Worm (Caenorhabditis elegans) whole organism, L2 larva: ENCODE results near the gene F56A8.3.

Experiments
- C34F6.9 ChIP-seq: fragments of 150-350 bp; optimal IDR thresholded peaks from 2 replicates; lab custom pipeline; 2014; ENCODE audit warnings: missing biosample characterization, missing genetic modification characterization
- F13H6.1 ChIP-seq: sonication (generic microtip); optimal IDR thresholded peaks from 2 replicates; lab custom pipeline; 2016; ENCODE audit warnings: missing genetic modification characterization, missing compliant biosample characterization
- Y55F3AM.14 ChIP-seq: fragments of 200-800 bp; sonication (Bioruptor generic); optimal IDR thresholded peaks from 2 replicates; lab custom pipeline; 2018; ENCODE audit warnings: mild to moderate bottlenecking, missing genetic modification characterization, missing compliant biosample characterization
- ZK546.5 ChIP-seq: sonication (generic microtip); optimal IDR thresholded peaks from 2 replicates; lab custom pipeline; 2017; ENCODE audit warnings: missing biosample characterization, missing genetic modification characterization
- alr-1 ChIP-seq: fragments of 150-350 bp; optimal IDR thresholded peaks from 2 replicates; lab custom pipeline; 2014; ENCODE audit warnings: missing biosample characterization, missing genetic modification characterization
- aly-2 ChIP-seq: fragments of 150-350 bp; optimal IDR thresholded peaks from 2 replicates; lab custom pipeline; 2014; ENCODE audit warnings: missing biosample characterization, missing genetic modification characterization
- ama-1 ChIP-seq: fragments of 150-350 bp; optimal IDR thresholded peaks from 2 replicates; lab custom pipeline; 2018; ENCODE audit warnings: inconsistent platforms
- blmp-1 ChIP-seq: sonication (generic microtip); optimal IDR thresholded peaks from 2 replicates; lab custom pipeline; 2017; ENCODE audit warnings: missing genetic modification characterization, mild to moderate bottlenecking, missing compliant biosample characterization, antibody characterized with exemption, moderate library complexity; ENCODE audit not compliant: insufficient read depth
- ceh-16 ChIP-seq: fragments of 150-350 bp; optimal IDR thresholded peaks from 2 replicates; lab custom pipeline; 2014; ENCODE audit warnings: missing biosample characterization, missing genetic modification characterization
- ceh-82 ChIP-seq: fragments of 150-350 bp; optimal IDR thresholded peaks from 2 replicates; lab custom pipeline; 2014; ENCODE audit warnings: missing biosample characterization, missing genetic modification characterization
- crh-2 ChIP-seq: sonication (generic microtip); optimal IDR thresholded peaks from 2 replicates; lab custom pipeline; 2017; ENCODE audit warnings: missing biosample characterization, missing genetic modification characterization
- dmd-4 ChIP-seq: sonication (generic microtip); optimal IDR thresholded peaks from 2 replicates; lab custom pipeline; 2017; ENCODE audit warnings: missing biosample characterization, missing genetic modification characterization
- egl-27 ChIP-seq: sonication (generic microtip); optimal IDR thresholded peaks from 3 replicates; lab custom pipeline; 2017; ENCODE audit warnings: missing biosample characterization, missing genetic modification reagents, missing genetic modification characterization
- elt-1 ChIP-seq: fragments of 150-350 bp; optimal IDR thresholded peaks from 2 replicates; lab custom pipeline; 2014; ENCODE audit warnings: missing biosample characterization, missing genetic modification characterization
- elt-3 ChIP-seq: sonication (generic microtip); optimal IDR thresholded peaks from 2 replicates; lab custom pipeline; 2017; ENCODE audit warnings: missing biosample characterization, missing genetic modification characterization
- fos-1 ChIP-seq: fragments of 150-350 bp; optimal IDR thresholded peaks from 2 replicates; lab custom pipeline; 2014; ENCODE audit warnings: missing biosample characterization, missing genetic modification characterization
- gmeb-1 ChIP-seq: fragments of 150-350 bp; optimal IDR thresholded peaks from 2 replicates; lab custom pipeline; 2014; ENCODE audit warnings: missing biosample characterization, missing genetic modification characterization
- lin-11 ChIP-seq: fragments of 150-350 bp; sonication (generic microtip); optimal IDR thresholded peaks from 2 replicates; lab custom pipeline; 2014; ENCODE audit warnings: missing biosample characterization, missing genetic modification characterization, inconsistent platforms, mixed read lengths
- lin-13 ChIP-seq: fragments of 150-350 bp; optimal IDR thresholded peaks from 2 replicates; lab custom pipeline; 2014; ENCODE audit warnings: missing biosample characterization, missing genetic modification reagents, missing genetic modification characterization
- lin-39 ChIP-seq: fragments of 150-350 bp; optimal IDR thresholded peaks from 2 replicates; lab custom pipeline; 2014; ENCODE audit warnings: missing biosample characterization, missing genetic modification reagents, missing genetic modification characterization
- lsy-2 ChIP-seq, 2 experiments: fragments of 150-350 bp in 1 of 2; sonication (generic microtip) in 1 of 2; optimal IDR thresholded peaks; 2 replicates each; lab custom pipeline; 2014 to 2017; ENCODE audit warnings: missing biosample characterization in 2 of 2, missing genetic modification characterization in 2 of 2
- mab-5 ChIP-seq: fragments of 150-350 bp; optimal IDR thresholded peaks from 2 replicates; lab custom pipeline; 2014; ENCODE audit warnings: missing biosample characterization, missing genetic modification characterization
- mbf-1 ChIP-seq: sonication (generic microtip); optimal IDR thresholded peaks from 2 replicates; lab custom pipeline; 2017; ENCODE audit warnings: missing biosample characterization, missing genetic modification characterization
- mdl-1 ChIP-seq, 2 experiments: fragments of 150-350 bp in 1 of 2; sonication (generic microtip) in 1 of 2; optimal IDR thresholded peaks; 2 replicates each; lab custom pipeline; 2017; ENCODE audit warnings: missing biosample characterization in 2 of 2, missing genetic modification characterization in 2 of 2
- nhr-10 ChIP-seq: sonication (generic microtip); optimal IDR thresholded peaks from 2 replicates; lab custom pipeline; 2017; ENCODE audit warnings: missing biosample characterization, missing genetic modification characterization
- nhr-11 ChIP-seq: fragments of 150-350 bp; optimal IDR thresholded peaks from 2 replicates; lab custom pipeline; 2014; ENCODE audit warnings: missing biosample characterization, missing genetic modification characterization
- nhr-12 ChIP-seq: fragments of 150-350 bp; optimal IDR thresholded peaks from 2 replicates; lab custom pipeline; 2014; ENCODE audit warnings: missing biosample characterization, missing genetic modification characterization
- nhr-129 ChIP-seq: fragments of 150-350 bp; optimal IDR thresholded peaks from 2 replicates; lab custom pipeline; 2014; ENCODE audit warnings: missing biosample characterization, missing genetic modification characterization
- nhr-21 ChIP-seq: fragments of 150-350 bp; optimal IDR thresholded peaks from 2 replicates; lab custom pipeline; 2014; ENCODE audit warnings: missing biosample characterization, missing genetic modification characterization
- nhr-23 ChIP-seq: fragments of 150-350 bp; optimal IDR thresholded peaks from 2 replicates; lab custom pipeline; 2014; ENCODE audit warnings: missing biosample characterization, missing genetic modification reagents, missing genetic modification characterization
- nhr-237 ChIP-seq: fragments of 150-350 bp; optimal IDR thresholded peaks from 2 replicates; lab custom pipeline; 2014; ENCODE audit warnings: missing biosample characterization, missing genetic modification characterization
- nhr-25 ChIP-seq: fragments of 150-350 bp; sonication (generic microtip); optimal IDR thresholded peaks from 3 replicates; lab custom pipeline; 2014; ENCODE audit warnings: missing biosample characterization, missing genetic modification characterization
- nhr-6 ChIP-seq: fragments of 150-350 bp; optimal IDR thresholded peaks from 2 replicates; lab custom pipeline; 2014; ENCODE audit warnings: missing biosample characterization, missing genetic modification characterization
- nhr-77 ChIP-seq: fragments of 150-350 bp; optimal IDR thresholded peaks from 2 replicates; lab custom pipeline; 2014; ENCODE audit warnings: missing biosample characterization, missing genetic modification characterization
- peb-1 ChIP-seq: fragments of 150-350 bp; optimal IDR thresholded peaks from 2 replicates; lab custom pipeline; 2014; ENCODE audit warnings: missing biosample characterization, missing genetic modification characterization
- skn-1 ChIP-seq: sonication (generic microtip); optimal IDR thresholded peaks from 2 replicates; lab custom pipeline; 2017; ENCODE audit warnings: missing biosample characterization, missing genetic modification characterization
- sma-3 ChIP-seq: sonication (generic microtip); optimal IDR thresholded peaks from 2 replicates; lab custom pipeline; 2016; ENCODE audit warnings: missing genetic modification reagents, missing genetic modification characterization, missing compliant biosample characterization
- snpc-4 ChIP-seq: fragments of 150-350 bp; optimal IDR thresholded peaks from 2 replicates; lab custom pipeline; 2014; ENCODE audit warnings: missing biosample characterization, missing genetic modification characterization
- unc-39 ChIP-seq: fragments of 150-350 bp; optimal IDR thresholded peaks from 2 replicates; lab custom pipeline; 2014; ENCODE audit warnings: missing biosample characterization, missing genetic modification characterization
- unc-55 ChIP-seq: fragments of 150-350 bp; sonication (generic microtip); optimal IDR thresholded peaks from 3 replicates; lab custom pipeline; 2014; ENCODE audit warnings: missing biosample characterization, missing genetic modification reagents, missing genetic modification characterization
- unc-62 ChIP-seq: fragments of 150-350 bp; optimal IDR thresholded peaks from 2 replicates; lab custom pipeline; 2014; ENCODE audit warnings: missing biosample characterization, missing genetic modification reagents, missing genetic modification characterization
- zag-1 ChIP-seq: fragments of 150-350 bp; optimal IDR thresholded peaks from 2 replicates; lab custom pipeline; 2014; ENCODE audit warnings: missing biosample characterization, missing genetic modification characterization
- ztf-1 ChIP-seq: fragments of 200-800 bp; sonication (Bioruptor generic); conservative IDR thresholded peaks from 2 replicates; pipeline ENCODE4 v1.3.6; 2022; ENCODE audit warnings: missing genetic modification characterization, missing compliant biosample characterization
- ztf-11 ChIP-seq: sonication (generic microtip); optimal IDR thresholded peaks from 2 replicates; lab custom pipeline; 2017; ENCODE audit warnings: missing biosample characterization, missing genetic modification characterization

F56A8.3 gene

DNA sequence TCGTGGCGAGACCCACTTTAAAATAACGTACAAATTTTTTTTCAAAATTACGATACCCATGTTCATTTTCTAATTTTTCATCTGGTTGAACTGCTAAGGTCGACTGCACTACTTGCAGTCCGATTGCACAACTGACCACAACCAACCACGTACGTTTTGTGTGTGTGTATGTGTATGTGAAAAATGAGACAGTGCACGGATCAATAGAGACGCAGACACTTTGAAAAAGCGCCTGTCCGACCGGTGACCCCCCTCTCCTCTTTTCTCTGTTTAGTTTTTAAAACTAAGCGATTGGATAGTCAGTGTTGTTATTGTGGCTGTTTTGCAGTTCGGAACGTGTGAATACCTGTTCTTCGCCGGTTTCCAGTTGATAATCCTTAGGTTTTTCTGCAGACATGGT, 2.1 kb downstream of the F56A8.3 start:
- TF ChIP-seq lin-13 (GFP tag; lab: Kevin White, UChicago) (no peak), mbf-1 (no peak), mab-5 (no peak), ztf-1 (GFP tag; lab: Robert Waterston, UW) (no peak), ceh-82 (tag; lab: Kevin White, UChicago) (no peak), nhr-10 (tag; lab: Kevin White, UChicago) (no peak), dmd-4 (no peak), ZK546.5 (tag; lab: Kevin White, UChicago) (no peak), elt-3 (no peak), unc-39 (tag; lab: Kevin White, UChicago) (no peak), nhr-12 (tag; lab: Kevin White, UChicago) (no peak), ztf-11 (tag; lab: Kevin White, UChicago) (no peak), nhr-23 (no peak), zag-1 (tag; lab: Kevin White, UChicago) (no peak), crh-2 (peak; percentile 26), peb-1 (tag; lab: Kevin White, UChicago) (no peak), nhr-6 (tag; lab: Kevin White, UChicago) (no peak), skn-1 (tag; lab: Kevin White, UChicago) (no peak), lin-11 (tag; lab: Kevin White, UChicago) (no peak), mdl-1 (tag; optimal IDR thresholded peaks at IDR 0.05; lab: Kevin White, UChicago) (no peak), fos-1 (peak; percentile 12), Y55F3AM.14 (no peak), nhr-11 (no peak), nhr-21 (tag; lab: Kevin White, UChicago) (no peak), lsy-2 (tag; optimal IDR thresholded peaks at IDR 0.05; lab: Kevin White, UChicago) (peak in 1 of 2 experiments; percentile 39), nhr-129 (tag; lab: Kevin White, UChicago) (peak; percentile 41), C34F6.9 (peak; percentile 20), nhr-25 (tag; lab: Kevin White, UChicago) (peak; percentile 29)

DNA sequence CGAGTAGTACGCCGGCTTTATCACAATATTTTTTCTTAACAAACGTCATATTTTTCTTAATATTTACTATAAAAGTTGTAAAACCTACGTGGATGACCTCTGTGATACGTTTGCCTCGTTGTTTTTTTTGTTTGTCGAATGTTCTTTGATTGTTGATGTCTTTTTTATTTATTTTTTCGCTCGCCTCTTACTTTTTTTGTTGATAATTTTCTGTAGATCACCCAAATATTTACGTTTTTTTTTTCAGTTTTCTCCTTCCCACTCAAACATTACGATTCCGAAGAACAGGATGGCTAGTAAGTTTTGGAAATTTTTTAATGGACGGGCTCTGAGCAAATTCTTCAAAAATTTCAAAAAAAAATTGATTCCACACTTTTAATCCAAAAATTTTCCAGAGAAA, 3.7 kb downstream of the F56A8.3 start:
- no peak for TF ChIP-seq egl-27 (tag; lab: Kevin White, UChicago)
- no peak for TF ChIP-seq gmeb-1 (tag; lab: Kevin White, UChicago)
- TF ChIP-seq nhr-237 (tag; lab: Kevin White, UChicago) = no peak
- no peak for TF ChIP-seq F13H6.1 (tag; lab: Kevin White, UChicago)
- TF ChIP-seq zag-1 (tag; lab: Kevin White, UChicago) = no peak
- TF ChIP-seq ceh-16 (tag; lab: Kevin White, UChicago) = no peak
- no peak for TF ChIP-seq C34F6.9
- no peak for TF ChIP-seq blmp-1 (tag; lab: Kevin White, UChicago)
- no peak for TF ChIP-seq lin-39
- no peak for TF ChIP-seq ztf-11 (tag; lab: Kevin White, UChicago)
- no peak for TF ChIP-seq nhr-10 (tag; lab: Kevin White, UChicago)
- TF ChIP-seq nhr-12 (tag; lab: Kevin White, UChicago) = no peak
- TF ChIP-seq nhr-129 (tag; lab: Kevin White, UChicago) = no peak
- TF ChIP-seq sma-3 (GFP tag; lab: Kevin White, UChicago) = no peak
- TF ChIP-seq Y55F3AM.14 = no peak
- no peak for TF ChIP-seq lsy-2 (tag; optimal IDR thresholded peaks at IDR 0.05; lab: Kevin White, UChicago)
- no peak for TF ChIP-seq elt-1 (tag; lab: Kevin White, UChicago)
- no peak for TF ChIP-seq ama-1
- no peak for TF ChIP-seq elt-3

DNA sequence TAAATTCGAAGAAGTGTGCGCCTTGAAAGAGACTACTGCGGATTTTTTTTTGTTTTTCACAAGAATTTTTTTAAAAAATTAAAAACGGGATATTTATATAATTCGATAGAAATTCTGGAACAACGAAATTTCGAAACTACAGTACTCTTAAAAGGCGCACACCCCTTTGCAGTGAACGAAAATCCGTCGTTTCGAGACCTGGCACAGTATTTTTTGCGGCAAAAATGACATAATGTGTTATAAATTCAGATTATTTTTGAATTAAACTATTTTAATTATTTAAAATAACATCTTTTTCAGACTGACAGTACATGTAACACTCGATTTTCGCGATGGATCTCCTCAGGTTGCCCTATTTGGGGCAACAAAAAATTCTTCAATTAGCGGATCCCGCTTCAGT, 6.3 kb downstream of the F56A8.3 start, which contains the start of gene F56A8.4:
TSS of gene F56A8.4 (plus strand) at position 301 of the 400 bp plus-strand sequence.
- TF ChIP-seq zag-1 (tag; lab: Kevin White, UChicago) = no peak
- no peak for TF ChIP-seq nhr-25 (tag; lab: Kevin White, UChicago)
- TF ChIP-seq unc-62 (GFP tag; lab: Kevin White, UChicago) = no peak
- TF ChIP-seq lin-11 (tag; lab: Kevin White, UChicago) = no peak
- TF ChIP-seq elt-3 = no peak
- no peak for TF ChIP-seq elt-1 (tag; lab: Kevin White, UChicago)
- TF ChIP-seq nhr-77 (tag; lab: Kevin White, UChicago) = no peak
- no peak for TF ChIP-seq snpc-4
- no peak for TF ChIP-seq alr-1 (tag; lab: Kevin White, UChicago)
- TF ChIP-seq ztf-1 (GFP tag; lab: Robert Waterston, UW) = no peak
- no peak for TF ChIP-seq blmp-1 (tag; lab: Kevin White, UChicago)
- TF ChIP-seq aly-2 (tag; lab: Kevin White, UChicago) = no peak
- TF ChIP-seq nhr-11 = no peak
- no peak for TF ChIP-seq lin-39
- TF ChIP-seq unc-55 (GFP tag; lab: Kevin White, UChicago) = no peak
- TF ChIP-seq mab-5 = no peak
- no peak for TF ChIP-seq nhr-10 (tag; lab: Kevin White, UChicago)
- no peak for TF ChIP-seq mbf-1
- no peak for TF ChIP-seq fos-1
